Worm (Caenorhabditis elegans) whole organism, young adult: ENCODE data around the gene C15H11.10.
A peak's percentile ranks its signal among the peaks of the same experiment; 100 is the strongest.

Experiments used
- B0336.3 ChIP-seq: fragments of 200-800 bp; sonication (Bioruptor generic); IDR thresholded peaks from 2 replicates; pipeline ENCODE4 v1.3.6; 2022; ENCODE audit warnings: missing genetic modification characterization, missing compliant biosample characterization
- F22D6.2 ChIP-seq: sonication (generic microtip); optimal IDR thresholded peaks from 2 replicates; lab custom pipeline; 2016; ENCODE audit warnings: mild to moderate bottlenecking, missing genetic modification characterization, missing compliant biosample characterization
- F23B12.7 ChIP-seq: sonication (generic microtip); optimal IDR thresholded peaks from 2 replicates; lab custom pipeline; 2017; ENCODE audit warnings: missing genetic modification characterization, mild to moderate bottlenecking, missing compliant biosample characterization, antibody characterized with exemption, moderate library complexity; ENCODE audit not compliant: insufficient read depth
- F49E8.2 ChIP-seq: sonication (generic microtip); optimal IDR thresholded peaks from 3 replicates; lab custom pipeline; 2017; ENCODE audit warnings: missing genetic modification characterization, mild to moderate bottlenecking, missing compliant biosample characterization, antibody characterized with exemption, moderate library complexity; ENCODE audit not compliant: insufficient read depth
- F55B11.4 ChIP-seq: sonication (generic microtip); optimal IDR thresholded peaks from 2 replicates; lab custom pipeline; 2016; ENCODE audit warnings: missing compliant biosample characterization, missing genetic modification characterization, borderline replicate concordance; ENCODE audit not compliant: insufficient read depth
- Y53F4B.3 ChIP-seq: fragments of 200-800 bp; sonication (Bioruptor generic); IDR thresholded peaks from 2 replicates; pipeline ENCODE4 v1.3.6; 2022; ENCODE audit warnings: missing genetic modification reagents, missing genetic modification characterization, missing compliant biosample characterization
- Y53G8AR.9 ChIP-seq: fragments of 200-800 bp; sonication (Bioruptor generic); conservative IDR thresholded peaks from 2 replicates; pipeline ENCODE4 v1.3.6; 2022; ENCODE audit warnings: missing genetic modification reagents, missing genetic modification characterization, missing compliant biosample characterization
- Y56A3A.18 ChIP-seq: fragments of 200-800 bp; sonication (Bioruptor generic); IDR thresholded peaks from 2 replicates; pipeline ENCODE4 v1.3.6; 2022; ENCODE audit warnings: missing genetic modification reagents, missing genetic modification characterization, missing compliant biosample characterization
- Y95B8A.8 ChIP-seq: fragments of 200-800 bp; sonication (Bioruptor generic); IDR thresholded peaks from 2 replicates; pipeline ENCODE4 v1.3.6; 2022; ENCODE audit warnings: missing genetic modification reagents, missing genetic modification characterization, missing compliant biosample characterization
- ama-1 ChIP-seq, 3 experiments: fragments of 150-350 bp in 1 of 3; sonication (generic microtip) in 2 of 3; optimal IDR thresholded peaks; 2 replicates each; lab custom pipeline; 2014 to 2018; ENCODE audit warnings: missing biosample characterization in 2 of 3, missing genetic modification characterization in 2 of 3, missing genetic modification reagents in 2 of 3
- atf-7 ChIP-seq: sonication (generic microtip); optimal IDR thresholded peaks from 2 replicates; lab custom pipeline; 2017; ENCODE audit warnings: mild to moderate bottlenecking, missing genetic modification characterization, missing compliant biosample characterization
- attf-5 ChIP-seq: fragments of 200-800 bp; sonication (Bioruptor generic); optimal IDR thresholded peaks from 2 replicates; lab custom pipeline; 2018; ENCODE audit warnings: mild to moderate bottlenecking, missing genetic modification characterization, missing compliant biosample characterization
- bed-1 ChIP-seq: fragments of 200-800 bp; sonication (Bioruptor generic); IDR thresholded peaks from 2 replicates; pipeline ENCODE4 v1.3.6; 2022; ENCODE audit warnings: missing genetic modification reagents, missing genetic modification characterization, missing compliant biosample characterization
- cebp-1 ChIP-seq, 2 experiments: fragments of 200-800 bp in 1 of 2; sonication (Bioruptor generic) in 1 of 2; sonication (generic microtip) in 1 of 2; IDR thresholded peaks in 1 of 2; optimal IDR thresholded peaks in 1 of 2; 2 replicates each; pipeline versions ENCODE4 v1.3.6 to Lab custom; 2017 to 2022; ENCODE audit warnings: missing compliant biosample characterization in 2 of 2, missing genetic modification characterization in 2 of 2, mild to moderate bottlenecking in 1 of 2, missing genetic modification reagents in 1 of 2, moderate library complexity in 1 of 2
- ceh-27 ChIP-seq: fragments of 200-800 bp; sonication (Bioruptor generic); optimal IDR thresholded peaks from 2 replicates; lab custom pipeline; 2018; ENCODE audit warnings: mild to moderate bottlenecking, missing genetic modification characterization, moderate library complexity, missing compliant biosample characterization
- dox-1 ChIP-seq: fragments of 200-800 bp; sonication (Bioruptor generic); IDR thresholded peaks from 2 replicates; pipeline ENCODE4 v1.3.6; 2022; ENCODE audit warnings: missing genetic modification reagents, missing genetic modification characterization, missing compliant biosample characterization
- egl-18 ChIP-seq: fragments of 200-800 bp; sonication (Bioruptor generic); IDR thresholded peaks from 2 replicates; pipeline ENCODE4 v1.3.6; 2022; ENCODE audit warnings: missing genetic modification reagents, missing genetic modification characterization, missing compliant biosample characterization
- egrh-3 ChIP-seq: fragments of 200-800 bp; sonication (Bioruptor generic); IDR thresholded peaks from 2 replicates; pipeline ENCODE4 v1.3.6; 2022; ENCODE audit warnings: missing genetic modification reagents, missing genetic modification characterization, missing compliant biosample characterization
- ekl-4 ChIP-seq: fragments of 200-800 bp; sonication (Bioruptor generic); IDR thresholded peaks from 2 replicates; pipeline ENCODE4 v1.3.6; 2022; ENCODE audit warnings: missing genetic modification reagents, missing genetic modification characterization, missing compliant biosample characterization
- him-1 ChIP-seq: sonication (generic microtip); optimal IDR thresholded peaks from 2 replicates; lab custom pipeline; 2016; ENCODE audit warnings: missing genotype, missing genetic modification reagents, missing genetic modification characterization, missing compliant biosample characterization
- hsf-1 ChIP-seq: fragments of 200-800 bp; sonication (Bioruptor generic); IDR thresholded peaks from 2 replicates; pipeline ENCODE4 v1.3.6; 2022; ENCODE audit warnings: missing genetic modification reagents, missing genetic modification characterization, missing compliant biosample characterization
- let-607 ChIP-seq, 2 experiments: fragments of 200-800 bp in 1 of 2; sonication (Bioruptor generic) in 1 of 2; sonication (generic microtip) in 1 of 2; optimal IDR thresholded peaks; 2 replicates each; lab custom pipeline; 2016 to 2018; ENCODE audit warnings: mild to moderate bottlenecking in 2 of 2, missing compliant biosample characterization in 2 of 2, missing genetic modification characterization in 2 of 2, moderate library complexity in 2 of 2, missing genotype in 1 of 2
- lin-40 ChIP-seq: sonication (generic microtip); optimal IDR thresholded peaks from 2 replicates; lab custom pipeline; 2016; ENCODE audit warnings: missing genetic modification characterization, mild to moderate bottlenecking, missing compliant biosample characterization, missing genotype, missing genetic modification reagents
- lin-54 ChIP-seq: fragments of 200-800 bp; sonication (Bioruptor generic); optimal IDR thresholded peaks from 2 replicates; lab custom pipeline; 2018; ENCODE audit warnings: mild to moderate bottlenecking, missing genetic modification characterization, missing compliant biosample characterization
- lsl-1 ChIP-seq: fragments of 200-800 bp; sonication (Bioruptor generic); optimal IDR thresholded peaks from 2 replicates; lab custom pipeline; 2018; ENCODE audit warnings: mild to moderate bottlenecking, missing genetic modification characterization, moderate library complexity, missing compliant biosample characterization
- madf-10 ChIP-seq: sonication (generic microtip); optimal IDR thresholded peaks from 2 replicates; lab custom pipeline; 2016; ENCODE audit warnings: mild to moderate bottlenecking, missing genetic modification characterization, missing compliant biosample characterization
- madf-3 ChIP-seq: fragments of 200-800 bp; sonication (Bioruptor generic); IDR thresholded peaks from 2 replicates; pipeline ENCODE4 v1.3.6; 2022; ENCODE audit warnings: missing genetic modification reagents, missing genetic modification characterization, missing compliant biosample characterization
- madf-6 ChIP-seq: fragments of 200-800 bp; sonication (Bioruptor generic); IDR thresholded peaks from 2 replicates; pipeline ENCODE4 v1.3.6; 2022; ENCODE audit warnings: missing genetic modification reagents, missing genetic modification characterization, missing compliant biosample characterization
- mel-28 ChIP-seq: sonication (generic microtip); optimal IDR thresholded peaks from 2 replicates; lab custom pipeline; 2016; ENCODE audit warnings: borderline replicate concordance, mild to moderate bottlenecking, missing genetic modification characterization, missing compliant biosample characterization
- nfya-2 ChIP-seq: fragments of 200-800 bp; sonication (Bioruptor generic); IDR thresholded peaks from 2 replicates; pipeline ENCODE4 v1.3.6; 2022; ENCODE audit warnings: missing genetic modification reagents, missing genetic modification characterization, missing compliant biosample characterization
- nfyb-1 ChIP-seq: fragments of 200-800 bp; sonication (Bioruptor generic); IDR thresholded peaks from 2 replicates; pipeline ENCODE4 v1.3.6; 2022; ENCODE audit warnings: missing genetic modification reagents, missing genetic modification characterization, missing compliant biosample characterization
- nhr-80 ChIP-seq: sonication (generic microtip); optimal IDR thresholded peaks from 2 replicates; lab custom pipeline; 2016; ENCODE audit warnings: missing genetic modification characterization, missing compliant biosample characterization
- nhr-90 ChIP-seq: sonication (generic microtip); optimal IDR thresholded peaks from 2 replicates; lab custom pipeline; 2016; ENCODE audit warnings: missing genotype, mild to moderate bottlenecking, missing genetic modification characterization, missing compliant biosample characterization
- pbrm-1 ChIP-seq: fragments of 200-800 bp; sonication (Bioruptor generic); IDR thresholded peaks from 2 replicates; pipeline ENCODE4 v1.3.6; 2022; ENCODE audit warnings: missing genetic modification reagents, missing genetic modification characterization, missing compliant biosample characterization
- rcor-1 ChIP-seq: fragments of 200-800 bp; sonication (Bioruptor generic); IDR thresholded peaks from 2 replicates; pipeline ENCODE4 v1.3.6; 2022; ENCODE audit warnings: missing genetic modification reagents, missing genetic modification characterization, missing compliant biosample characterization
- repo-1 ChIP-seq: sonication (generic microtip); optimal IDR thresholded peaks from 2 replicates; lab custom pipeline; 2017; ENCODE audit warnings: mild to moderate bottlenecking, missing genetic modification characterization, missing compliant biosample characterization
- snpc-1.1 ChIP-seq: sonication (generic microtip); optimal IDR thresholded peaks from 2 replicates; lab custom pipeline; 2017; ENCODE audit warnings: missing genetic modification characterization, mild to moderate bottlenecking, missing compliant biosample characterization, antibody characterized with exemption, moderate library complexity, missing genotype, missing genetic modification reagents; ENCODE audit not compliant: insufficient read depth
- snpc-4 ChIP-seq, 5 experiments: fragments of 150-350 bp in 1 of 5; sonication (generic microtip) in 4 of 5; optimal IDR thresholded peaks; 2 replicates each; lab custom pipeline; 2014 to 2018; ENCODE audit warnings: missing genetic modification characterization in 5 of 5, missing biosample characterization in 3 of 5, antibody characterized with exemption in 2 of 5, mild to moderate bottlenecking in 2 of 5, missing compliant biosample characterization in 2 of 5, missing genotype in 2 of 5, moderate library complexity in 2 of 5, missing genetic modification reagents in 1 of 5
- tbp1 ChIP-seq: fragments of 200-800 bp; sonication (Bioruptor generic); optimal IDR thresholded peaks from 2 replicates; lab custom pipeline; 2018; ENCODE audit warnings: mild to moderate bottlenecking, missing genetic modification characterization, missing compliant biosample characterization
- tlf-1 ChIP-seq: fragments of 200-800 bp; sonication (Bioruptor generic); optimal IDR thresholded peaks from 2 replicates; lab custom pipeline; 2018; ENCODE audit warnings: mild to moderate bottlenecking, missing genetic modification characterization, missing compliant biosample characterization

C15H11.10 gene

ce11 chrV:14411989-14412388 lies 20.1 kb downstream of the C15H11.10 start (continued):
- TF ChIP-seq cebp-1 (GFP tag; IDR thresholded peaks at IDR 0.05; lab: Robert Waterston, UW) = no peak; the same call in 1 of the 2 replicates
- TF ChIP-seq cebp-1 (tag; optimal IDR thresholded peaks at IDR 0.05; lab: Kevin White, UChicago) = peak; percentile 31
- no peak for TF ChIP-seq snpc-4 (GFP tag; optimal IDR thresholded peaks at IDR 0.05; lab: Kevin White, UChicago)
- peak in 1 of 4 experiments; percentile 25 for TF ChIP-seq snpc-4 (tag; optimal IDR thresholded peaks at IDR 0.05; lab: Kevin White, UChicago)
- TF ChIP-seq F55B11.4 (tag; lab: Kevin White, UChicago) = no peak
- no peak for TF ChIP-seq repo-1 (tag; lab: Kevin White, UChicago)
- no peak for TF ChIP-seq rcor-1 (GFP tag; lab: Robert Waterston, UW)
- TF ChIP-seq madf-3 (GFP tag; lab: Robert Waterston, UW) = peak; percentile 13; the same call in 1 of the 2 replicates
- no peak for TF ChIP-seq B0336.3 (GFP tag; lab: Robert Waterston, UW)
- 0 out of 2 replicates have a peak, but pooled peaks have one; percentile 42 for TF ChIP-seq ekl-4 (GFP tag; lab: Robert Waterston, UW)
- TF ChIP-seq Y53F4B.3 (GFP tag; lab: Robert Waterston, UW) = no peak
- no peak for TF ChIP-seq bed-1 (GFP tag; lab: Robert Waterston, UW)

- TF ChIP-seq Y56A3A.18 (GFP tag; lab: Robert Waterston, UW) (no peak), nhr-80 (tag; lab: Kevin White, UChicago) (peak; percentile 73)
Observed at ce11 chrV:14414032-14414431, 22.1 kb downstream of the C15H11.10 start.

- TF ChIP-seq madf-6 (GFP tag; lab: Robert Waterston, UW) (0 out of 2 replicates have a peak, but pooled peaks have one; percentile 22), dox-1 (GFP tag; lab: Robert Waterston, UW) (peak; percentile 55), lin-40 (tag; lab: Kevin White, UChicago) (peak; percentile 68), tlf-1 (GFP tag; lab: Kevin White, UChicago) (peak; percentile 3), let-607 (tag; optimal IDR thresholded peaks at IDR 0.05; lab: Kevin White, UChicago) (peak in 1 of 2 experiments; percentile 10), B0336.3 (GFP tag; lab: Robert Waterston, UW) (peak; percentile 14; the same call in 1 of the 2 replicates), Y95B8A.8 (GFP tag; lab: Robert Waterston, UW) (no peak), egrh-3 (no peak), him-1 (tag; lab: Kevin White, UChicago) (no peak), atf-7 (peak; percentile 73), rcor-1 (GFP tag; lab: Robert Waterston, UW) (0 out of 2 replicates have a peak, but pooled peaks have one; percentile 36), ekl-4 (GFP tag; lab: Robert Waterston, UW) (0 out of 2 replicates have a peak, but pooled peaks have one; percentile 31), tbp1 (peak; percentile 19), nfya-2 (GFP tag; lab: Robert Waterston, UW) (no peak), nhr-90 (tag; lab: Kevin White, UChicago) (no peak), pbrm-1 (GFP tag; lab: Robert Waterston, UW) (0 out of 2 replicates have a peak, but pooled peaks have one; percentile 13), nfyb-1 (GFP tag; lab: Robert Waterston, UW) (peak; percentile 60; the same call in 1 of the 2 replicates), hsf-1 (GFP tag; lab: Robert Waterston, UW) (0 out of 2 replicates have a peak, but pooled peaks have one; percentile 35), ama-1 (optimal IDR thresholded peaks at IDR 0.05; lab: Kevin White, UChicago) (peak; percentile 6), ama-1 (GFP tag; optimal IDR thresholded peaks at IDR 0.05; lab: Kevin White, UChicago) (no peak), madf-10 (tag; lab: Kevin White, UChicago) (no peak), snpc-1.1 (tag; lab: Kevin White, UChicago) (no peak), lsl-1 (GFP tag; lab: Kevin White, UChicago) (peak; percentile 77), F22D6.2 (no peak), mel-28 (tag; lab: Kevin White, UChicago) (no peak), F49E8.2 (tag; lab: Kevin White, UChicago) (no peak), nhr-80 (tag; lab: Kevin White, UChicago) (peak; percentile 83), egl-18 (GFP tag; lab: Robert Waterston, UW) (no peak), ceh-27 (GFP tag; lab: Kevin White, UChicago) (no peak), Y53G8AR.9 (GFP tag; lab: Robert Waterston, UW) (peak; percentile 63; the same call in 1 of the 2 replicates), lin-54 (GFP tag; lab: Kevin White, UChicago) (peak; percentile 39), attf-5 (peak; percentile 56), F23B12.7 (tag; lab: Kevin White, UChicago) (peak; percentile 51)
Observed at ce11 chrV:14414964-14415564, 23.1 kb downstream of the C15H11.10 start, which contains the start of the genes nxf-1 and C15H11.11. Gene nxf-1, minus strand, starts transcription at chrV:14415014. Gene C15H11.11, plus strand, starts transcription at chrV:14415499.
